Fruit fly (Drosophila melanogaster): ENCODE measurements around the gene bark.

Gene bark

DNA sequence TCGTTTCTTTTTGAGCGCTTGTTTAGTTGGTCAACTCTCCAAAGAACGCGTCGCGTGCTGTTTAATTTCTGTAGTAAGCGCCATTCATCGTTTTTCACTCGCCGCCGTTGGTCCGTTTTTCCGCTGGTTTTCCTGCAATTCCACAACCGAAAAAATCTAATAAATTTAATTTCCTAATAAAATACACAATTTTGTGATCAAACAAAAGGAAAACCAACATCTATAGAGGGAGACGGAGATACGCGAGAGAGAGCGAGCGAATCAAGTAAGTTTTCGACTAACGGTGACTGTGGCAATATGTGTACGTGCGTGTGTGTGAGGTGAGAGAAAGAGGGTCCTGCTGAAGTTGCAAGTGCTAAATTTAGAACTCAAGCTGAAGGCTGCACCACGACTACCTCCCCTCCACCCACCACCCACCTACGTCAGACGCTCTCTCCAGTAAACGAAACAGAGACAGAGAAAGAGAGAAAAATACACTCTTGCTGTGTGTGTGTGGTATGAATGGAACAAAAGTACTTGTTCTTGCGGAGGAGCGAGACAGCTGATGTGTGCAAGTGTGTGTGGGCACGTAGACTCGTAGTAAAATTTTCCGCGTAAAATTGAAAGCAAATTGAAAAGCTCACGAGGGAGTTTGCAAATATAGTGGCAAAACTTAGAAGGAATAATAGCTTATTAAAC lies 16.6 kb downstream of the bark start, which contains the start of gene Reph:
TSS of gene Reph (plus strand) at position 80 of the 678 bp plus-strand sequence.
- no peak for TF ChIP-seq CG17801 (GFP tag; optimal IDR thresholded peaks at IDR 0.05; ENCODE audit: partially characterized antibody)

DNA sequence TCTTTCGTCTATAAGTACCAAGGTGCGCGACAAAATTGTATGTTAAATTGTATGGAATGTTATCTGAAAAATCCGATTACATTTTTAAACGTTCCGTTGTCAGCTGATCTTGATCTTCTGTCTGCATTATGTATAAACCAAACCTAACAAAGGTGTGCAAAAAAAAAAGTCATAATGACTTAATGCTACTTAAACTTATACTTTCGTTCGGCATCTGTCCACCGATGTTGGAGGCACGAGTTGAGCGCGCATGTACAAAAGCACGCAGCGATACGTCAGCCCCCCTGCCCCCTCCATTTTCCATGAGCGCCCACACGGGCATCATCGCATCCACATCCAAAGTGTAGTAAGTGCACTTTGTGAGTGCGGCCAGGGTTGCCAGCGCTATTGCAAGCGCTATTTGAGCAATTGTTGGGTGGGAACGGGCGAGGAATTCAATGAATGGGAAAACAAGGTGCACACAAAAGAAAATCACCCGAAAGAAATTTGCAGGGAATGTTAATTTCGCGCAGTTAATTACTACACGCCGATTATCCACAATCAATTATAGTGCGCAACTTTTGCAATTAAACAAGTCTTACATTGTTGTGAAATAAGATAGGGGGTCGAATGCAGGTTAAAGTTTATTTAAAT lies 17.8 kb downstream of the bark start:
- peak; percentile 91 for TF ChIP-seq CG17801 (GFP tag; optimal IDR thresholded peaks at IDR 0.05; ENCODE audit: partially characterized antibody)

DNA sequence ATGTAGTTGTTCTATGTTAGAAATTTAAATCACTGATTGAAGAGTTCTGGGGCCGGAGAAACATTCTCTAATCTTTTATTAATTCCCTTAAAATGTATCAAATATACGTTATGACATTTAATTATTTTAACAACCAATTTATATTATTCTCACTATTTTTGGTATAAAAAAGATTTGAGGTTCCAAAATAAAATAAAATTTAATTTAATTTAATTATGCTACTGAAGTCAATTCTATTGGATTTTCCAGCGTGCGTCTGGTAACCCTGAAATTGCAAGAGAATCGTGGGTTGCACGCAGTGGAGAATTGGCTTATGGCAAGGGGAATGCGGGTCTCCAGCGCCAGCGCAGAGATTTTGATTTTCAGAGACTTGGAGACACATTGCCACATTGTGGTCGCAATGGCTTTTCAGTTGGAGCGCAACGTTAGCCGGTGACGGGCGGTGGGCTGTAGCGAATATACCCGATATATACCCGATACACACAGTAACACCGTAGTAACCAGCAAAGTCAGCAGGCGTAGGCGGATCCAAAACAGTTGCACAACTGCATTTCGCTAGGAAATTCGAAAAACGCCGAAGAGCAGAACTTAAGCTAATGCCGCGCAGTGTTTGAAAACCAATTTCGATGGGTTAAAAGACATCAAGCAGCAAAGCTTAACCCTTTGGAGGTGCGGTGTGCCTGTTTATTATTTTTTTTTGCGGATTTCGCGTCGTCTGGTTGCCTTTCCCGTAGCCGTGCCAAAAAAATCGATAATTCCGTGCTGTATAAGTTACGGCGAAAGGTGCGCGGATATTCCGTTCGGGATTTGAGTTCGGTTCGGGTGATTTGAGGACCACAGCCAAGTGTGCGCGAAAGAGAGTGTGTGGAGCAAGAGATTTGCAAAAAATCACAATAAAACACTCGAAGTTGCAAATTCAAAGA lies 18.6 kb downstream of the bark start:
- no peak for TF ChIP-seq CG17801 (GFP tag; optimal IDR thresholded peaks at IDR 0.05; ENCODE audit: partially characterized antibody)

DNA sequence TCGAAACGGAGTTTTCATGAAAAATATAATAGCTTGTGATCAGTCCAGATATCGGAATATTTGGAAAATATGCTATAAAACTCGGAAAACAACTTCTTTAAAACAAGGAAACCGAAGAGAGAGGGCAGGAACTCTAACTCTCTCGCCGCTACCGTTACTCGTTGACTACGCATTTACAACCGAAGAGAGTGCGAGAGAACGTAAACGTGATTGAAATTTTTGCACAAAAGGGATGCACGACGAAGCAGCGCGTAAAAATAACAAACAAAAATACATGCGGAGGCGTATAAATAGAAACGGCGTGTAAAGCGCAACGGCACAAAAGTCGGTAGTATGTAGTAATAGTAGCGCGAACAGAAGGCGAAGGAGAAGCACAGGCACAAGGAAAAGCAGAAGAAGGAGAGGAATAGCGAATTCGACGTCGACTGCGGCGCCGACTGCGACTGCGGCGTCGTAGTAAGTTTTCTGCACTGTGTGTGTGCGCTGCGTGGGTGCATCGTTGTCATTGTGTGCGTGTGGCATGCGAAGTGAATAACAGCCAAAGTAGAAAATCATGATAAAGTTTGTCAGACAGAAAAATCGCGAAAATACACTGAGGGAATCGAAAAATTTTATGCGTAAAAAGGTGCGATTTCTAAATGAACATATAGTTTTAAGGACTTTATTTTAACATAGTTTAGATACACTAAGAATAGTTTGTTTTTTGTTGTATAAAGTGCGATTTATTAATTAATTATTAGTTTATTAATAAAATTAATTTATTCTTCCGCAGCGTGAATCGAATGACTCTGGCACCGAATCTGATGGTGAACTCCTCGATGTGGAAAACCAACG lies 19.4 kb downstream of the bark start:
- peak; percentile 21 for TF ChIP-seq CG17801 (GFP tag; optimal IDR thresholded peaks at IDR 0.05; ENCODE audit: partially characterized antibody)

DNA sequence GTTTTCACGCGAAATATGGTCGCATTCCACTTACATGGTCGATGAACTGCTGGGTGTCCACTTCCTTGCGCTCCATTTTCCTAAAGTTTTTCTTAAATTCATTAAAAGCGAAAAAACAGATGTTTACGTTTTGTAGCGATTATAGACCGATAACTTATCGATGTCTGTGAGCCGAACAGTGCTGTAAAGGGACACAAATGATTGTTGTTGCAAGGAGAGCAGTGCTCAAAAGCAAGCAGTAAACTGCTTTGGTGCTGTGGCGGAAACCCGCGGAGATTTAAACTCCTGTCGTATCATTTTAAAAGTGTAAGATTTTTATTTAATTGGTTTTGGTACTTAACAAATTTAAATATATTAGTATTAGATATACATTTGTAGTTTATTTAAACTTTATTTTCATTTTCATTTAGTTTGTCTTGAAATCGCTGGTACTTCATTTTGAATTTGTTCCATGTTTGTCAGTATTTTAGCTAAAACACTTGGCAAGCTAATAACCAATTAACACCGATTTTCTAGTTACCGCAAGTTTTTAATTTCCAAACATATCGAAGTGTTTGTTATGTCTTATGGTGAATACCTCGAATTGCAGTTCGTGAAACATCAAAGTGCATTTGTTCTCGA lies 26.4 kb downstream of the bark start, which contains the start of gene CG3407:
TSS of gene CG3407 (minus strand) at position 156 of the 621 bp plus-strand sequence.
- TF ChIP-seq CG17801 (GFP tag; optimal IDR thresholded peaks at IDR 0.05; ENCODE audit: partially characterized antibody) = no peak

DNA sequence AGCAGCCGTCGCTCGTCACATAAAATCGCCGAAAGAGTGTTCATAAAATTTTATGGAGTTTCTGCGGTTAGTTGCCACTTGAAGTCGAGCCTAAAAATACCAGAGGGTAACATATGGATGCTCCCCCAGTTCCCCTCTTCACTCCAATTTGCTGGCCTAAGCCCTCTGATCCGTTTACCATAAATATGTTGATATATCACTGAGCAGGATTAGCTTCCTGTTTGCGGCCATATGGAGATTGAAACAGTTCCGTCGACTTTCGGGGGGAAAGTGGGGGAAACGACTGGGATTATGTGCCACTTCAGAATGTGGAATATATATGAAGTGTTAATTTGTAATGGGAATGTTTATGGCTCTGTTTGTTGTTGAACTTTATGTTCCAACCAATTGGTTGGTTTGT lies 27.2 kb downstream of the bark start:
- no peak for TF ChIP-seq CG17801 (GFP tag; optimal IDR thresholded peaks at IDR 0.05; ENCODE audit: partially characterized antibody)

DNA sequence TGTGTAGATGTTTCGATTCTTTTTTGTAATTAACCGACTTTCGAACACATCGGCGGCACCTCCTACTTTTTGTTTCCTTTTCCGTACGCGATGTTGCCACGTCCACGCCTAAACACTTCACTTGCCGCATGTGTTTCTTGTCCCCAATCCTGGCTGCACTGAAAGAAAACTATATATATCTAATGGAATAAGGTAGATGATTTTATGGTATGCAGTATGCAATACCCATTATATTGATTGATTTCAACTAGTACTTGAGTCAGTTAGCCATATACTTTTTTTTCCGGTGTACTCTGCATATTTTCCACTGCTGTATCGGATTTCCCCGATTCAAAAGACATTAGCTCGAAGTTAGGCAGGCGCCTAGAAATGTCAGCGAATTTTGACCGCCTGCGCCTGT lies 31.9 kb downstream of the bark start:
- TF ChIP-seq CG17801 (GFP tag; optimal IDR thresholded peaks at IDR 0.05; ENCODE audit: partially characterized antibody) = no peak

DNA sequence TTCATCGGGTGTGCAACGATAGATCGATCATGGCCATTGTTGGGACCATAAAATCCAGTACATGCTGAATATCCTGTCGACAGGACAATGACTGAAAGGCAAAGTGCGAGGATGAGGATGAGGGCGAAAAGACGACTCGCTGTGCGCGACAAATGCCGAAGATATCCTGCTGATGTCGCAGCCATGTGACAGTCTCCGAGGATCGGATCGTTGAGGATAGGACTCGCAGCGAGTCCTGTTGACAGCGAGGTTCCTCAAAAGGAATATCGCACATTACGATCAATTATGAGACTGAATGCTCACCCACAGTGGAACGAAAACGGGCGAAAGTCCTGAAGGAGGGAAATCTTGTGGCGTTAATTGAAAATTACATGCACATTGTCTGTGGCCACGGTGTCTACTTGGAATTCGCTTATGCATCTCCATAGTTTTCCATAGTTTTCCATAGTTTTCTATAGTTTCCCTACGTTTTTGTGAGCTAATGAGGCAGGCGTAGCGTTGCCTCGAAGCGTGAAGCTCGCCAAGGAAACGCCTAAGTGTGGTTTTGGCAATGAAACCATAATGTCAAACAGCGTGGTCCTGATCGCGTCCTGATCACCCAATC lies 35.6 kb downstream of the bark start:
- no peak for TF ChIP-seq CG17801 (GFP tag; optimal IDR thresholded peaks at IDR 0.05; ENCODE audit: partially characterized antibody)

DNA sequence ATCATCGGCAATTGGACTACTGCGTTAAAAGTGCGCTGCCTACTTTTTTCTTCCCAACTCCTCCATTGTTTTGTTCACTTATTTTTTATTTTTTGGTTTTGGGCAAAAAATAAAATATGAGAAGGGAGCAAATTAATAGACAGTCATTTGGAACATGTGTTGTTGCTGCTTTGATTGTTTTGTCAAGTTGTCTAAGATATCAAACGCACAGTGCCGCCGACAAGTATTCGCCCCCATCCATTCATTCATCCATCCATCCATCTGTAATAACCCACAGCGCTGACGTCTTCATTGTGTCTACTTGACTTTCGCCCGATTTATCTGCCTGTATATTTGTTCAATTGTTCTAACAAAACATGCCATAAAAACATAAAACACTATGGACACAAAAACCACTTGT lies 36.9 kb downstream of the bark start:
- TF ChIP-seq CG17801 (GFP tag; optimal IDR thresholded peaks at IDR 0.05; ENCODE audit: partially characterized antibody) = no peak

DNA sequence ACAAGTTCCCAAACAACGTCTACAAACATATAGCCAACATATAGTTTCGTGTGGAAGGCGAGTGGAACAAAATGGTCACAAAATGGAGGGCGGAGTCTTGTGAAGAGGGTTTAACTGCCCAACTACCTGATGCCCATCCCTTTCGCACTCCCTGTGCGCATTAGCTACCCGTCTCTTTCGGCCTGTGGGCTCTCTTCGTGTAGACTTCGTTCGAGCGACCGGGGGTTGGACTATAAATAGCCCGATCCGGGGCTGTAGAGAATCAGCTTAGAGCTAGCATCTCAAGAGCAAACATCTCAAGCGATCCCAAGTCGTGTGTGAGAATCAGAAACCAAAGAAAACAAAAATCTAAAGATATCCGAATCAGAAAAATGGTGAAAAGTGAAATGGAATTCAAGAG lies 38.4 kb downstream of the bark start, which contains the start of gene slp1:
TSS of gene slp1 (plus strand) at position 263 of the 400 bp plus-strand sequence.
- no peak for TF ChIP-seq CG17801 (GFP tag; optimal IDR thresholded peaks at IDR 0.05; ENCODE audit: partially characterized antibody)

DNA sequence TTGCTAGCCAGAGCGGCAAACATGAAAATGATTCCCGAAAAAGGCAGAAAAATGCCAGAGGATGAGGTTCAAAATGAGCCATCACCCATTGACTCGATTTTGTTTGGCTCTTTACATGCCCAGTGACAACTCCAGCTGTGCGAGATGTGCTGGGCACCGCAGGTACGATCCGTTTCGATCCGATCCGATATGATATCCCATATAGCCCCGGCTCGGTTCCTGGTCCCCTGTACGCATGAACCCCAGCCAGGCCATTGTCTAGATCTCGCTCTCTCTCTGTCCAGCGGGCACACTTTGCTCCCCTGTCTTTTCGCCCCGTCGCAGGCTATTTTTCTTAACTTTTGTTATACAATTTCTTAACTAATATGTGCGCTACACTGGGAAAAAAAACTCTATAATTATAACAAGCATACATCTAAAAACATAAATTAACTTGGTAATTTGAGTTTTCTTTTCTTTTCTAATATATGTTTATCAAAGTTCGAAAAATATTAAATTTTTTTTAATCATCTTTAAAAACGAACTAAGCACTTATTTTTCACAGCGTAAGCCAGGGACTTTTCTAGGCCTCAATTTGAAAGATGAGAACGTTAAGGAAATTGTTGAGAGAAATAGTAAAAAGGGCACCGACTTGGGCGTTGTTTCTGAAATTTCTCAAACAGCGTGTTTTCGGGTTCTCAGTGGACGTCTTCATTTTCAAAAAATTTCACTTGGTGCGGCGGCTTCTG lies 40.6 kb downstream of the bark start:
- TF ChIP-seq CG17801 (GFP tag; optimal IDR thresholded peaks at IDR 0.05; ENCODE audit: partially characterized antibody) = no peak

DNA sequence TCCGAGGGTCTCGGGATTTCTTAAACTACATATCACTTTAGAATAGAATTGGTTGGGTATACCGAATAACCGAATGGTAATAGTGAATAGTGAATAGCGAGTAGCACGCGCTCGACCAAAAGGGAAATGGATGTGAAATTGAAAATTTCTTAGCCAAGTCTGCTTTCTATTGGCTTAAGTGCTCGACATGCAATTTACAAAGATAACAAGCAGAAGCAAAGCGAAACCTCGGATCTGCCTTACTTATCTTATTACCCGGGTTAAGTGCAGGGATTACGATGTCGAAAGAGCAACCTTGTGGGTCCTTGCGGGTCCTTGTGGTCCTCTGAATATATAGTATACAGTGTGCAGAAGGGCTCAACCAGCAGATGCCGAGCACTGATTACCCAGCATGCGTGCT lies 42.3 kb downstream of the bark start:
- TF ChIP-seq CG17801 (GFP tag; optimal IDR thresholded peaks at IDR 0.05; ENCODE audit: partially characterized antibody) = no peak

DNA sequence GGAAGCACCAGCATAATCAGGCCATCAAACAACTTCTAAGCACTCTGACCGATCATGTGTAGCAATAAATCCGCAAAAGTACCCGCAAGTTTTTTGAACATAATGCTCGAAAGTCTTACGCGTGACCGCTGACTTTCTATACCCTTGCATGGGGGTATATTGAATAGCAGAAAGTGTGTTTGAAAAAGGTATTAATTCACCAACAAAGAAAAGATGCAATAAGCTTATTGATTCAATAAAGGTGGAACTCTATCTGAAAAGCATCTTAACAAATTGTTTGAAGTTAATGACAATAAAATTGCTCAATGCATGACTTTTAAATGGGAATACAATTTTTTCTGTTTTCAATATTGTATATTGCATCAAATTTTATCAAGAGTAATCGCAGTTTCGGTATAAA lies 44.7 kb downstream of the bark start:
- TF ChIP-seq CG17801 (GFP tag; optimal IDR thresholded peaks at IDR 0.05; ENCODE audit: partially characterized antibody) = no peak
